Worm (Caenorhabditis elegans): ENCODE data around the gene F26G1.2.

The F26G1.2 gene

DNA sequence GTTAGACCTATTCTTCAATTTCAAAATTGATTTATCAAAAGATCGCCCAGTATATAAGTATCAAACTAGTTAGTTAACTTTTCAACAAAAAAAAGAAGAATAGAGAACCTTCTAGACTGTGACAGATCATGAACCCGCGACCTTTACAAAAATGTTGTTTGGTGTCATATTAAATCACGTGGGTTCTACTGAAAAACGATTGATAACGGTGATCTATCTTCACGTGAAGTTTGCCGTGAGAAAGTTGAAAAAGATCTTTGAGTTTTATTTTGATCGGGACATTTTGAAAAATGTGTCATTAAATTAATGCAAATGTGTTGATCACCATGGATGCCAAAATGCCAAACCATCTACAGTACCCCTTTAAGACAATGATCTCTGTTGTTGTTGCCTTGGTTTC is 14.5 kb upstream of the F26G1.2 start:
- no peak for TF ChIP-seq pha-4 (tag; optimal IDR thresholded peaks at IDR 0.05)
- peak; percentile 68 for TF ChIP-seq nhr-25 (tag; optimal IDR thresholded peaks at IDR 0.05)
- TF ChIP-seq lin-39 (tag; optimal IDR thresholded peaks at IDR 0.05) = no peak
- no peak for TF ChIP-seq ceh-82 (tag; optimal IDR thresholded peaks at IDR 0.05)
- TF ChIP-seq ZK546.5 (tag; optimal IDR thresholded peaks at IDR 0.05) = no peak
- no peak for TF ChIP-seq R02D3.7 (tag; optimal IDR thresholded peaks at IDR 0.05)
- TF ChIP-seq lsy-12 (tag; optimal IDR thresholded peaks at IDR 0.05) = peak; percentile 54
- no peak for TF ChIP-seq elt-1 (tag; optimal IDR thresholded peaks at IDR 0.05)
- TF ChIP-seq unc-62 (GFP tag; optimal IDR thresholded peaks at IDR 0.05) = no peak
- no peak for TF ChIP-seq lin-15B (tag; optimal IDR thresholded peaks at IDR 0.05)
- peak; percentile 6 for TF ChIP-seq ztf-4 (tag; optimal IDR thresholded peaks at IDR 0.05)
- TF ChIP-seq egl-5 (tag; optimal IDR thresholded peaks at IDR 0.05) = no peak
- TF ChIP-seq nhr-23 (tag; optimal IDR thresholded peaks at IDR 0.05) = no peak
- TF ChIP-seq fos-1 (tag; optimal IDR thresholded peaks at IDR 0.05) = no peak
- no peak for TF ChIP-seq mdl-1 (tag; optimal IDR thresholded peaks at IDR 0.05)
- no peak for TF ChIP-seq hmg-11 (tag; optimal IDR thresholded peaks at IDR 0.05)
- TF ChIP-seq nhr-43 (tag; optimal IDR thresholded peaks at IDR 0.05; ENCODE audit: poor library complexity, severe bottlenecking) = peak; percentile 57
- TF ChIP-seq fkh-10 (GFP tag; optimal IDR thresholded peaks at IDR 0.05) = no peak
- TF ChIP-seq ama-1 (optimal IDR thresholded peaks at IDR 0.05) = no peak
- TF ChIP-seq unc-39 (tag; optimal IDR thresholded peaks at IDR 0.05) = no peak

- no peak for TF ChIP-seq nhr-76 (tag; optimal IDR thresholded peaks at IDR 0.05)
- TF ChIP-seq nhr-67 (tag; optimal IDR thresholded peaks at IDR 0.05) = no peak
- TF ChIP-seq ceh-9 (tag; optimal IDR thresholded peaks at IDR 0.05) = no peak
- no peak for TF ChIP-seq mml-1 (tag; optimal IDR thresholded peaks at IDR 0.05)
- peak; percentile 46 for TF ChIP-seq nhr-25 (tag; optimal IDR thresholded peaks at IDR 0.05)
- peak in 1 of 3 experiments; percentile 2 for TF ChIP-seq elt-3 (tag; optimal IDR thresholded peaks at IDR 0.05)
- no peak for TF ChIP-seq egl-5 (tag; optimal IDR thresholded peaks at IDR 0.05)
- no peak for TF ChIP-seq skn-1 (tag; optimal IDR thresholded peaks at IDR 0.05)
- no peak for TF ChIP-seq hmg-11 (tag; optimal IDR thresholded peaks at IDR 0.05)
- no peak for TF ChIP-seq ztf-11 (tag; optimal IDR thresholded peaks at IDR 0.05)
Measured at ce11 chrII:4749581-4749980, 13.3 kb upstream of the F26G1.2 start, which contains the start of gene F41C3.2. Gene F41C3.2, plus strand, starts transcription at chrII:4749968.

DNA sequence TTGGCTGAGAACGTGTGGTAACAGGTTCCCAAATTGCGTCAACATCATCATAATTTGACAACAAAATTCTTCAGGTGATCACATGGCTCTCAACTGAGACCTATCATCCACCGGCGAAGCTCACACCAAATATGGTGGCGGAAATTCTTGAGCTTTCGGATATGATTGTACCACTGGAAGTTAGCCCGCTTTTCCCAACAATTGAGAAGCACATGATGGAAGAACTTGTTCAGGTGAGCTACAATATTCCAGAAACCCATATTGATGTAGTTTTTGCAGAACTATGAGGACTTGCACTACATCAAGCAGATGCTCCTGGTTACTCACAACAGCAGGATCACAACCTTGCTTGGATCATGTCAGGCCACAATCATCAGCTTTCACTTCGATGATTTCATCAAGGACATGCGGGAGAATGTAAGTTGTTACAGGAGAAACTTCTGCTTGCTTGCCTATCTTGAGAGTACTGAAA is 10.6 kb upstream of the F26G1.2 start, which contains the start of gene F41C3.1:
Gene F41C3.1 (plus strand): TSS at position 51 of the 472 bp plus-strand sequence.
- no peak for TF ChIP-seq elt-3 (tag; optimal IDR thresholded peaks at IDR 0.05)
- no peak for TF ChIP-seq eor-1 (tag; optimal IDR thresholded peaks at IDR 0.05)
- TF ChIP-seq fkh-10 (GFP tag; optimal IDR thresholded peaks at IDR 0.05) = no peak
- no peak for TF ChIP-seq zag-1 (tag; optimal IDR thresholded peaks at IDR 0.05)
- no peak for TF ChIP-seq nhr-12 (tag; optimal IDR thresholded peaks at IDR 0.05)
- no peak for TF ChIP-seq nhr-28 (tag; optimal IDR thresholded peaks at IDR 0.05)
- no peak for TF ChIP-seq ceh-9 (tag; optimal IDR thresholded peaks at IDR 0.05)
- TF ChIP-seq nhr-11 (tag; optimal IDR thresholded peaks at IDR 0.05) = no peak
- no peak for TF ChIP-seq aly-2 (tag; optimal IDR thresholded peaks at IDR 0.05)
- no peak for TF ChIP-seq ama-1 (optimal IDR thresholded peaks at IDR 0.05)
- no peak for TF ChIP-seq pqm-1 (tag; optimal IDR thresholded peaks at IDR 0.05)
- TF ChIP-seq lsy-12 (tag; optimal IDR thresholded peaks at IDR 0.05) = no peak
- TF ChIP-seq unc-39 (tag; optimal IDR thresholded peaks at IDR 0.05) = no peak

- TF ChIP-seq nhr-23 (tag; optimal IDR thresholded peaks at IDR 0.05) (no peak), unc-39 (tag; optimal IDR thresholded peaks at IDR 0.05) (no peak), mml-1 (tag; optimal IDR thresholded peaks at IDR 0.05) (no peak), ZK546.5 (tag; optimal IDR thresholded peaks at IDR 0.05) (no peak), jun-1 (tag; optimal IDR thresholded peaks at IDR 0.05) (no peak), zag-1 (tag; optimal IDR thresholded peaks at IDR 0.05) (no peak), nhr-77 (tag; optimal IDR thresholded peaks at IDR 0.05) (no peak), elt-2 (tag; optimal IDR thresholded peaks at IDR 0.05) (no peak), fkh-10 (GFP tag; optimal IDR thresholded peaks at IDR 0.05) (no peak), skn-1 (tag; optimal IDR thresholded peaks at IDR 0.05) (no peak), egl-5 (tag; optimal IDR thresholded peaks at IDR 0.05) (no peak), ceh-16 (tag; optimal IDR thresholded peaks at IDR 0.05) (no peak), daf-12 (tag; optimal IDR thresholded peaks at IDR 0.05) (no peak), elt-1 (tag; optimal IDR thresholded peaks at IDR 0.05) (no peak), R02D3.7 (tag; optimal IDR thresholded peaks at IDR 0.05) (no peak), ceh-9 (tag; optimal IDR thresholded peaks at IDR 0.05) (no peak), nhr-28 (tag; optimal IDR thresholded peaks at IDR 0.05) (no peak), elt-3 (tag; optimal IDR thresholded peaks at IDR 0.05) (no peak)
Measured at ce11 chrII:4753133-4753532, 9.7 kb upstream of the F26G1.2 start, which contains the start of gene C27D9.1. Gene C27D9.1, plus strand, starts transcription at chrII:4753413.
